Fruit fly (Drosophila melanogaster) whole organism, pupa: ENCODE data around the gene CG13786.

Experiments
- CG10348 ChIP-seq: fragments of 200-800 bp; sonication (Bioruptor generic); IDR thresholded peaks from 2 replicates; pipeline ENCODE4 v1.3.6; 2022; ENCODE audit warnings: missing biosample characterization, missing genetic modification characterization
- CG12605 ChIP-seq: fragments of 200-800 bp; sonication (Bioruptor generic); IDR thresholded peaks from 2 replicates; pipeline ENCODE4 v1.3.6; 2022; ENCODE audit warnings: missing biosample characterization, missing genetic modification characterization
- CG13204 ChIP-seq: fragments of 200-800 bp; sonication (Bioruptor generic); optimal IDR thresholded peaks from 2 replicates; lab custom pipeline; 2018; ENCODE audit warnings: missing biosample characterization, mild to moderate bottlenecking, missing genetic modification characterization, moderate library complexity
- CG14655 ChIP-seq: fragments of 200-800 bp; sonication (Bioruptor generic); optimal IDR thresholded peaks from 3 replicates; lab custom pipeline; 2017; ENCODE audit warnings: mild to moderate bottlenecking, missing biosample characterization, missing genetic modification reagents, missing genetic modification characterization
- CG15710 ChIP-seq: fragments of 200-800 bp; sonication (Bioruptor generic); optimal IDR thresholded peaks from 2 replicates; lab custom pipeline; 2018; ENCODE audit warnings: missing biosample characterization, mild to moderate bottlenecking, missing genetic modification characterization, moderate library complexity
- CG17806 ChIP-seq: fragments of 200-800 bp; sonication (Bioruptor generic); optimal IDR thresholded peaks from 2 replicates; lab custom pipeline; 2018; ENCODE audit warnings: missing biosample characterization, mild to moderate bottlenecking, missing genetic modification characterization, moderate library complexity
- CG32121 ChIP-seq: fragments of 200-800 bp; sonication (Bioruptor generic); IDR thresholded peaks from 2 replicates; pipeline ENCODE4 v1.3.6; 2022; ENCODE audit warnings: missing biosample characterization, missing genetic modification characterization
- CG34367 ChIP-seq: fragments of 200-800 bp; sonication (Bioruptor generic); optimal IDR thresholded peaks from 2 replicates; lab custom pipeline; 2018; ENCODE audit warnings: missing biosample characterization, mild to moderate bottlenecking, missing genetic modification characterization
- CG4496 ChIP-seq: fragments of 200-800 bp; sonication (Bioruptor generic); IDR thresholded peaks from 3 replicates; pipeline ENCODE4 v1.3.6; 2022; ENCODE audit warnings: missing biosample characterization, missing genetic modification characterization
- CG8159 ChIP-seq: fragments of 200-800 bp; sonication (Bioruptor generic); optimal IDR thresholded peaks from 3 replicates; lab custom pipeline; 2018; ENCODE audit warnings: missing biosample characterization, mild to moderate bottlenecking, missing genetic modification characterization, moderate library complexity
- CG8301 ChIP-seq: fragments of 200-800 bp; sonication (Bioruptor generic); optimal IDR thresholded peaks from 2 replicates; lab custom pipeline; 2018; ENCODE audit warnings: missing biosample characterization, mild to moderate bottlenecking, missing genetic modification characterization
- CG9948 ChIP-seq: fragments of 200-800 bp; sonication (Bioruptor generic); optimal IDR thresholded peaks from 2 replicates; lab custom pipeline; 2018; ENCODE audit warnings: missing biosample characterization, mild to moderate bottlenecking, missing genetic modification characterization, moderate library complexity
- D1 ChIP-seq: fragments of 200-800 bp; sonication (Bioruptor generic); optimal IDR thresholded peaks from 2 replicates; lab custom pipeline; 2018; ENCODE audit warnings: missing biosample characterization, mild to moderate bottlenecking, missing genetic modification characterization, moderate library complexity
- EcR ChIP-seq: fragments of 200-800 bp; sonication (Bioruptor generic); optimal IDR thresholded peaks from 3 replicates; lab custom pipeline; 2019; ENCODE audit warnings: missing biosample characterization, missing genetic modification characterization, mild to moderate bottlenecking, moderate library complexity, missing genetic modification reagents
- Ets98B ChIP-seq: fragments of 200-800 bp; sonication (Bioruptor generic); IDR thresholded peaks from 2 replicates; pipeline ENCODE4 v1.3.6; 2022; ENCODE audit warnings: missing biosample characterization, missing genetic modification characterization
- Pif1A ChIP-seq: fragments of 200-800 bp; sonication (Bioruptor generic); optimal IDR thresholded peaks from 3 replicates; lab custom pipeline; 2016; ENCODE audit warnings: missing biosample characterization, missing genetic modification characterization
- Pif1B ChIP-seq: fragments of 200-800 bp; sonication (Bioruptor generic); optimal IDR thresholded peaks from 3 replicates; lab custom pipeline; 2016; ENCODE audit warnings: missing biosample characterization, missing genetic modification characterization
- Snoo ChIP-seq: fragments of 200-800 bp; sonication (Bioruptor generic); optimal IDR thresholded peaks from 3 replicates; lab custom pipeline; 2017; ENCODE audit warnings: missing biosample characterization, mild to moderate bottlenecking, missing genetic modification characterization, inconsistent platforms
- fd96Ca ChIP-seq: fragments of 200-800 bp; sonication (Bioruptor generic); IDR thresholded peaks from 3 replicates; pipeline ENCODE4 v1.3.6; 2022; ENCODE audit warnings: missing biosample characterization, missing genetic modification characterization
- gl ChIP-seq: fragments of 200-800 bp; sonication (Bioruptor generic); optimal IDR thresholded peaks from 2 replicates; lab custom pipeline; 2018; ENCODE audit warnings: missing biosample characterization, mild to moderate bottlenecking, missing genetic modification characterization
- rn ChIP-seq: fragments of 200-800 bp; sonication (Bioruptor generic); IDR thresholded peaks from 2 replicates; pipeline ENCODE4 v1.3.6; 2022; ENCODE audit warnings: missing biosample characterization, missing genetic modification characterization

Gene CG13786

dm6 chr2L:7270270-7270669 lies 17.5 kb upstream of the CG13786 start:
- TF ChIP-seq CG15710 (tag; lab: Kevin White, UChicago) (no peak), CG14655 (GFP tag; lab: Kevin White, UChicago) (peak; percentile 69), CG4496 (0 out of 3 replicates have a peak, but pooled peaks have one; percentile 50), rn (no peak), CG8159 (tag; lab: Kevin White, UChicago) (peak; percentile 8), CG9948 (tag; lab: Kevin White, UChicago) (peak; percentile 32), CG17806 (tag; lab: Kevin White, UChicago) (peak; percentile 22), CG12605 (GFP tag; lab: Robert Waterston, UW) (no peak), CG32121 (no peak), CG8301 (tag; lab: Kevin White, UChicago) (peak; percentile 53), Pif1A (GFP tag; lab: Kevin White, UChicago) (peak; percentile 1), EcR (GFP tag; lab: Kevin White, UChicago) (no peak), CG13204 (GFP tag; lab: Kevin White, UChicago) (no peak), gl (tag; lab: Kevin White, UChicago) (no peak), CG10348 (GFP tag; lab: Robert Waterston, UW) (no peak), fd96Ca (GFP tag; lab: Robert Waterston, UW) (no peak), CG34367 (tag; lab: Kevin White, UChicago) (no peak), Snoo (tag; lab: Kevin White, UChicago) (no peak), Pif1B (GFP tag; lab: Kevin White, UChicago) (no peak), D1 (tag; lab: Kevin White, UChicago) (no peak)

- TF ChIP-seq rn (no peak), CG32121 (0 out of 2 replicates have a peak, but pooled peaks have one; percentile 33), Ets98B (0 out of 2 replicates have a peak, but pooled peaks have one; percentile 24)
These were observed 13.2 kb upstream of the CG13786 start for dm6 chr2L:7265970-7266369.

dm6 chr2L:7264885-7265540 lies 12.2 kb upstream of the CG13786 start:
- no peak for TF ChIP-seq CG8159 (tag; lab: Kevin White, UChicago)
- TF ChIP-seq fd96Ca (GFP tag; lab: Robert Waterston, UW), result no peak
- TF ChIP-seq CG8301 (tag; lab: Kevin White, UChicago), result no peak
- TF ChIP-seq gl (tag; lab: Kevin White, UChicago), result no peak
- TF ChIP-seq Pif1B (GFP tag; lab: Kevin White, UChicago), result no peak
- no peak for TF ChIP-seq EcR (GFP tag; lab: Kevin White, UChicago)
- TF ChIP-seq CG17806 (tag; lab: Kevin White, UChicago), result no peak

dm6 chr2L:7264396-7264795 lies 11.6 kb upstream of the CG13786 start:
- TF ChIP-seq CG4496, result no peak
- TF ChIP-seq rn, result no peak
- no peak for TF ChIP-seq Pif1B (GFP tag; lab: Kevin White, UChicago)
- no peak for TF ChIP-seq CG8159 (tag; lab: Kevin White, UChicago)
- no peak for TF ChIP-seq gl (tag; lab: Kevin White, UChicago)
- TF ChIP-seq CG34367 (tag; lab: Kevin White, UChicago), result no peak
- no peak for TF ChIP-seq CG15710 (tag; lab: Kevin White, UChicago)
- no peak for TF ChIP-seq Pif1A (GFP tag; lab: Kevin White, UChicago)
- no peak for TF ChIP-seq fd96Ca (GFP tag; lab: Robert Waterston, UW)
- TF ChIP-seq CG32121, result no peak
- TF ChIP-seq CG13204 (GFP tag; lab: Kevin White, UChicago), result no peak
- no peak for TF ChIP-seq CG14655 (GFP tag; lab: Kevin White, UChicago)
- TF ChIP-seq CG9948 (tag; lab: Kevin White, UChicago), result no peak
- no peak for TF ChIP-seq CG17806 (tag; lab: Kevin White, UChicago)

dm6 chr2L:7262580-7262979 lies 9.8 kb upstream of the CG13786 start:
- TF ChIP-seq CG34367 (tag; lab: Kevin White, UChicago), result no peak
- no peak for TF ChIP-seq CG13204 (GFP tag; lab: Kevin White, UChicago)
- TF ChIP-seq fd96Ca (GFP tag; lab: Robert Waterston, UW), result no peak
- TF ChIP-seq CG4496, result no peak

- TF ChIP-seq Snoo (tag; lab: Kevin White, UChicago) (peak; percentile 8), CG17806 (tag; lab: Kevin White, UChicago) (no peak), CG15710 (tag; lab: Kevin White, UChicago) (peak; percentile 6), Pif1A (GFP tag; lab: Kevin White, UChicago) (peak; percentile 27)
- TF ChIP-seq, all 21 proteins: peak for 3
These were observed 9.2 kb upstream of the CG13786 start for dm6 chr2L:7261989-7262388.

dm6 chr2L:7260251-7260650 lies 7.5 kb upstream of the CG13786 start:
- TF ChIP-seq Snoo (tag; lab: Kevin White, UChicago) (no peak), Ets98B (0 out of 2 replicates have a peak, but pooled peaks have one; percentile 6), fd96Ca (GFP tag; lab: Robert Waterston, UW) (no peak)
- TF ChIP-seq, all 21 proteins: peak for 1
